Fruit fly (Drosophila melanogaster): Measurements from ENCODE around the gene MetRS-m.

MetRS-m gene

DNA sequence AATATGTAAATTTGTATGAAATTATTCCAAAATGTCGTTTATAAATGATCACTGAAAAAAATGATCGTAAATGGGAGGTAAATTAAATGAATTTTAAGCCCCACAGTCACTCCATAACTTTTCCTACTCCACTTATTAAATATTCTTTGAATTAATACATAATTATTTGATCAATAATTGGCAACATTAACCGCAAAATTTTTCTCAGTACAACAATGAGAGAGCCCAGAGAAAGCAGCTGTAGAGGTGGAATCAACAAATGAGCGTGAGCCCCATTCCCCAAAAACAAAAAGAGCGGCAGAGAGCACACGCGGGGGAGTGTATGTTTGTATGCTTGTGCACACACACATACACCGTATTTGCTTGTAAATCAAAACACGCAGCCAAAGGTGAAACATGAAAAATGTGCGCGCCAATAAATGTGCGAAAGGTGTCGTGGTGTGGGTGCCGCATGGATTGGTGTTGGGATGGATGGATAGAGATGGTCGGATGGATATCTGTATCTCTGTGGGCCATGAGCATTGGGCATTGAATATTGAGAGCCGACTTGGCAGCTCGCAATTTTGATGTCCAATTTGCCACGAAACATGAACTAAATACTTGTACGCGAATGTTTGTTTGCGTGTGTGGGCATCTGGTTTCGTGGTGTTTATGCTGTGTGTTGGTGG lies 24.1 kb upstream of the MetRS-m start (continued):
- TF ChIP-seq fd102C (GFP tag; optimal IDR thresholded peaks at IDR 0.05) (peak; percentile 75), pfk (GFP tag; optimal IDR thresholded peaks at IDR 0.05) (no peak), pita (GFP tag; optimal IDR thresholded peaks at IDR 0.05) (no peak), CG3838 (GFP tag; optimal IDR thresholded peaks at IDR 0.05) (peak; percentile 96), lilli (GFP tag; optimal IDR thresholded peaks at IDR 0.05) (peak; percentile 98), CrebB (tag; optimal IDR thresholded peaks at IDR 0.05) (peak; percentile 98), pzg (GFP tag; optimal IDR thresholded peaks at IDR 0.05) (peak; percentile 20), stc (GFP tag; IDR thresholded peaks at IDR 0.05) (no peak), nerfin-1 (tag; optimal IDR thresholded peaks at IDR 0.05) (peak; percentile 96), chn (GFP tag; optimal IDR thresholded peaks at IDR 0.05) (peak; percentile 96), CG6813 (GFP tag; optimal IDR thresholded peaks at IDR 0.05) (peak; percentile 98), CG18599 (GFP tag; optimal IDR thresholded peaks at IDR 0.05) (peak; percentile 98), klu (GFP tag; IDR thresholded peaks at IDR 0.05) (no peak), sc (optimal IDR thresholded peaks at IDR 0.05) (no peak), sc (GFP tag; optimal IDR thresholded peaks at IDR 0.05) (peak; percentile 98), tup (GFP tag; optimal IDR thresholded peaks at IDR 0.05) (peak; percentile 95), sisA (GFP tag; IDR thresholded peaks at IDR 0.05) (no peak), dysf (GFP tag; IDR thresholded peaks at IDR 0.05) (no peak), danr (GFP tag; IDR thresholded peaks at IDR 0.05) (no peak), hb (GFP tag; IDR thresholded peaks at IDR 0.05; ENCODE audit: partially characterized antibody) (no peak), gro (GFP tag; optimal IDR thresholded peaks at IDR 0.05) (peak; percentile 94), dpn (GFP tag; optimal IDR thresholded peaks at IDR 0.05) (peak; percentile 96 to 98), GATAe (GFP tag; conservative IDR thresholded peaks at IDR 0.05) (no peak), h (optimal IDR thresholded peaks at IDR 0.05) (no peak), Fer1 (GFP tag; optimal IDR thresholded peaks at IDR 0.05) (peak; percentile 98), CG17328 (GFP tag; IDR thresholded peaks at IDR 0.05) (no peak), otp (GFP tag; IDR thresholded peaks at IDR 0.05) (no peak), peb (GFP tag; IDR thresholded peaks at IDR 0.05) (no peak), NK7.1 (GFP tag; optimal IDR thresholded peaks at IDR 0.05) (peak; percentile 60), trem (tag; optimal IDR thresholded peaks at IDR 0.05) (peak; percentile 95), CG13624 (GFP tag; optimal IDR thresholded peaks at IDR 0.05) (peak; percentile 94), CG30431 (GFP tag; optimal IDR thresholded peaks at IDR 0.05) (peak; percentile 96), B-H2 (GFP tag; optimal IDR thresholded peaks at IDR 0.05) (peak; percentile 94), Rx (GFP tag; IDR thresholded peaks at IDR 0.05) (no peak), Ets97D (GFP tag; optimal IDR thresholded peaks at IDR 0.05) (peak; percentile 82), her (GFP tag; optimal IDR thresholded peaks at IDR 0.05) (peak; percentile 51), tio (GFP tag; optimal IDR thresholded peaks at IDR 0.05) (peak; percentile 98), Doc3 (GFP tag; IDR thresholded peaks at IDR 0.05; ENCODE audit: partially characterized antibody) (no peak), grn (GFP tag; optimal IDR thresholded peaks at IDR 0.05) (peak; percentile 87), trh (GFP tag; optimal IDR thresholded peaks at IDR 0.05) (peak; percentile 98), CG12744 (GFP tag; optimal IDR thresholded peaks at IDR 0.05) (peak; percentile 96), dm (GFP tag; optimal IDR thresholded peaks at IDR 0.05) (peak; percentile 88), CG9437 (GFP tag; optimal IDR thresholded peaks at IDR 0.05) (peak; percentile 95), row (GFP tag; IDR thresholded peaks at IDR 0.05) (no peak), HLH54F (GFP tag; optimal IDR thresholded peaks at IDR 0.05) (peak; percentile 95), Adf1 (GFP tag; IDR thresholded peaks at IDR 0.05) (no peak), Atf-2 (GFP tag; optimal IDR thresholded peaks at IDR 0.05) (peak; percentile 89), cg (GFP tag; optimal IDR thresholded peaks at IDR 0.05) (peak; percentile 89), Side (GFP tag; optimal IDR thresholded peaks at IDR 0.05) (peak; percentile 93), gcm (GFP tag; optimal IDR thresholded peaks at IDR 0.05) (peak; percentile 98), Eip74EF (GFP tag; optimal IDR thresholded peaks at IDR 0.05) (peak in 1 of 2 experiments; percentile 99)

Data from whole organism, embryonic.